Fruit fly (Drosophila melanogaster) whole organism, embryonic: ENCODE measurements around the gene CG5808.

Experiments used
- Atf-2 ChIP-seq: fragments of 200-800 bp; sonication (Bioruptor generic); optimal IDR thresholded peaks from 2 replicates; lab custom pipeline; 2016; ENCODE audit warnings: missing biosample characterization, missing genetic modification characterization
- CG11560 ChIP-seq: fragments of 200-800 bp; sonication (Bioruptor generic); IDR thresholded peaks from 3 replicates; pipeline ENCODE4 v1.3.6; 2022; ENCODE audit warnings: missing biosample characterization, missing genetic modification characterization
- CG11696 ChIP-seq: fragments of 200-800 bp; sonication (Bioruptor generic); IDR thresholded peaks from 2 replicates; pipeline ENCODE4 v1.3.6; 2022; ENCODE audit warnings: missing biosample characterization, missing genetic modification characterization
- CG11723 ChIP-seq: fragments of 200-800 bp; sonication (Bioruptor generic); optimal IDR thresholded peaks from 2 replicates; lab custom pipeline; 2017; ENCODE audit warnings: missing biosample characterization, mild to moderate bottlenecking, missing genetic modification characterization
- CG1233 ChIP-seq: fragments of 200-800 bp; sonication (Bioruptor generic); optimal IDR thresholded peaks from 4 replicates; lab custom pipeline; 2018; ENCODE audit warnings: missing biosample characterization, mild to moderate bottlenecking, missing genetic modification characterization
- CG12942 ChIP-seq: fragments of 200-800 bp; sonication (Bioruptor generic); optimal IDR thresholded peaks from 3 replicates; lab custom pipeline; 2016; ENCODE audit warnings: missing biosample characterization, missing genetic modification characterization
- CG13424 ChIP-seq: fragments of 200-800 bp; sonication (Bioruptor generic); optimal IDR thresholded peaks from 2 replicates; lab custom pipeline; 2019; ENCODE audit warnings: missing biosample characterization, mild to moderate bottlenecking, missing genetic modification characterization, moderate library complexity
- CG13775 ChIP-seq: fragments of 200-800 bp; sonication (Bioruptor generic); optimal IDR thresholded peaks from 3 replicates; lab custom pipeline; 2017; ENCODE audit warnings: missing biosample characterization, mild to moderate bottlenecking, missing genetic modification characterization
- CG14050 ChIP-seq: fragments of 200-800 bp; sonication (Bioruptor generic); IDR thresholded peaks from 3 replicates; pipeline ENCODE4 v1.3.6; 2022; ENCODE audit warnings: missing biosample characterization, missing genetic modification characterization
- CG16779 ChIP-seq: fragments of 200-800 bp; sonication (Bioruptor generic); IDR thresholded peaks from 2 replicates; pipeline ENCODE4 v1.3.6; 2022; ENCODE audit warnings: missing biosample characterization, missing genetic modification characterization
- CG17829 ChIP-seq: fragments of 200-800 bp; optimal IDR thresholded peaks from 2 replicates; lab custom pipeline; 2019; ENCODE audit warnings: missing biosample characterization, mild to moderate bottlenecking, missing genetic modification characterization, moderate library complexity
- CG17912 ChIP-seq: fragments of 200-800 bp; sonication (Bioruptor generic); optimal IDR thresholded peaks from 2 replicates; lab custom pipeline; 2018; ENCODE audit warnings: missing biosample characterization, mild to moderate bottlenecking, missing genetic modification characterization
- CG34376 ChIP-seq: fragments of 200-800 bp; sonication (Bioruptor generic); optimal IDR thresholded peaks from 2 replicates; lab custom pipeline; 2018; ENCODE audit warnings: missing biosample characterization, mild to moderate bottlenecking, missing genetic modification characterization
- CG3838 ChIP-seq: fragments of 200-800 bp; sonication (Bioruptor generic); optimal IDR thresholded peaks from 3 replicates; lab custom pipeline; 2016; ENCODE audit warnings: missing biosample characterization, missing genetic modification characterization
- CG5180 ChIP-seq: fragments of 200-800 bp; sonication (Bioruptor generic); optimal IDR thresholded peaks from 3 replicates; lab custom pipeline; 2017; ENCODE audit warnings: missing biosample characterization, missing genetic modification characterization, mild to moderate bottlenecking, moderate library complexity, missing genetic modification reagents
- CG7357 ChIP-seq: fragments of 200-800 bp; sonication (Bioruptor generic); IDR thresholded peaks from 3 replicates; pipeline ENCODE4 v1.3.6; 2022; ENCODE audit warnings: missing biosample characterization, missing genetic modification characterization
- CG9727 ChIP-seq: fragments of 200-800 bp; sonication (Bioruptor generic); optimal IDR thresholded peaks from 3 replicates; lab custom pipeline; 2017; ENCODE audit warnings: missing biosample characterization, mild to moderate bottlenecking, missing genetic modification characterization
- CG9817 ChIP-seq: fragments of 200-800 bp; sonication (Bioruptor generic); optimal IDR thresholded peaks from 2 replicates; lab custom pipeline; 2018; ENCODE audit warnings: missing biosample characterization, mild to moderate bottlenecking, missing genetic modification characterization, moderate library complexity
- Chrac-16 ChIP-seq: fragments of 200-800 bp; sonication (Bioruptor generic); optimal IDR thresholded peaks from 3 replicates; lab custom pipeline; 2016; ENCODE audit warnings: missing biosample characterization, missing genetic modification characterization
- Doc2 ChIP-seq: fragments of 200-800 bp; sonication (Bioruptor generic); IDR thresholded peaks from 2 replicates; pipeline ENCODE4 v1.3.6; 2022; ENCODE audit warnings: missing biosample characterization, missing genetic modification characterization
- Ets65A ChIP-seq: fragments of 200-800 bp; sonication (Bioruptor generic); peaks from one replicate; lab custom pipeline; 2016; ENCODE audit warnings: missing biosample characterization, missing genetic modification characterization
- Fer3 ChIP-seq: fragments of 200-800 bp; sonication (Bioruptor generic); optimal IDR thresholded peaks from 2 replicates; lab custom pipeline; 2018; ENCODE audit warnings: missing biosample characterization, mild to moderate bottlenecking, missing genetic modification characterization, moderate library complexity
- H15 ChIP-seq: fragments of 200-800 bp; sonication (Bioruptor generic); IDR thresholded peaks from 3 replicates; pipeline ENCODE4 v1.3.6; 2022; ENCODE audit warnings: missing biosample characterization, missing genetic modification characterization
- Lhr ChIP-seq: fragments of 200-800 bp; sonication (Bioruptor generic); optimal IDR thresholded peaks from 3 replicates; lab custom pipeline; 2017; ENCODE audit warnings: mild to moderate bottlenecking, missing biosample characterization, missing genetic modification reagents, missing genetic modification characterization
- NC2α ChIP-seq: fragments of 200-800 bp; sonication (Bioruptor generic); optimal IDR thresholded peaks from 2 replicates; lab custom pipeline; 2016; ENCODE audit warnings: missing biosample characterization, missing genetic modification characterization
- NC2β ChIP-seq: fragments of 200-800 bp; sonication (Bioruptor generic); optimal IDR thresholded peaks from 2 replicates; lab custom pipeline; 2016; ENCODE audit warnings: missing biosample characterization, missing genetic modification characterization
- Rx ChIP-seq: fragments of 200-800 bp; sonication (Bioruptor generic); IDR thresholded peaks from 2 replicates; pipeline ENCODE4 v1.3.6; 2022; ENCODE audit warnings: missing biosample characterization, missing genetic modification characterization
- Sry-δ ChIP-seq: fragments of 200-800 bp; sonication (Bioruptor generic); optimal IDR thresholded peaks from 2 replicates; lab custom pipeline; 2016; ENCODE audit warnings: missing biosample characterization, missing genetic modification characterization
- Usf ChIP-seq: fragments of 200-800 bp; sonication (Bioruptor generic); optimal IDR thresholded peaks from 2 replicates; lab custom pipeline; 2017; ENCODE audit warnings: missing genotype, missing biosample characterization, missing genetic modification characterization
- amos ChIP-seq: fragments of 200-800 bp; sonication (Bioruptor generic); IDR thresholded peaks from 2 replicates; pipeline ENCODE4 v1.3.6; 2022; ENCODE audit warnings: missing biosample characterization, missing genetic modification characterization; ENCODE audit not compliant: partially characterized antibody
- aop ChIP-seq: fragments of 200-800 bp; sonication (Bioruptor generic); IDR thresholded peaks from 2 replicates; pipeline ENCODE4 v1.3.6; 2022; ENCODE audit warnings: missing biosample characterization, missing genetic modification characterization
- cato ChIP-seq: fragments of 200-800 bp; sonication (Bioruptor generic); optimal IDR thresholded peaks from 2 replicates; lab custom pipeline; 2016; ENCODE audit warnings: missing biosample characterization, missing genetic modification characterization, borderline replicate concordance
- chif ChIP-seq, 2 experiments: fragments of 200-800 bp; sonication (Bioruptor generic); optimal IDR thresholded peaks; 3 replicates each; lab custom pipeline; 2016; ENCODE audit warnings: missing biosample characterization in 2 of 2, missing genetic modification characterization in 2 of 2
- chn ChIP-seq: fragments of 200-800 bp; sonication (Bioruptor generic); optimal IDR thresholded peaks from 2 replicates; lab custom pipeline; 2016; ENCODE audit warnings: missing biosample characterization, missing genetic modification characterization
- crol ChIP-seq: fragments of 200-800 bp; sonication (Bioruptor generic); IDR thresholded peaks from 2 replicates; pipeline ENCODE4 v1.3.6; 2022; ENCODE audit warnings: missing biosample characterization, missing genetic modification characterization
- dati ChIP-seq: fragments of 200-800 bp; sonication (Bioruptor generic); IDR thresholded peaks from 2 replicates; pipeline ENCODE4 v1.3.6; 2022; ENCODE audit warnings: missing biosample characterization, missing genetic modification characterization
- dmrt11E ChIP-seq: fragments of 200-800 bp; sonication (Bioruptor generic); optimal IDR thresholded peaks from 3 replicates; lab custom pipeline; 2018; ENCODE audit warnings: missing biosample characterization, mild to moderate bottlenecking, missing genetic modification characterization, moderate library complexity
- ems ChIP-seq: fragments of 200-800 bp; sonication (Bioruptor generic); optimal IDR thresholded peaks from 3 replicates; lab custom pipeline; 2016; ENCODE audit warnings: missing biosample characterization, missing genetic modification characterization
- hbn ChIP-seq: fragments of 200-800 bp; sonication (Bioruptor generic); IDR thresholded peaks from 2 replicates; pipeline ENCODE4 v1.3.6; 2022; ENCODE audit warnings: missing biosample characterization, missing genetic modification characterization; ENCODE audit not compliant: partially characterized antibody
- insv ChIP-seq, 2 experiments: fragments of 200-800 bp; sonication (Bioruptor generic); optimal IDR thresholded peaks; 3 replicates each; lab custom pipeline; 2016 to 2018; ENCODE audit warnings: missing biosample characterization in 2 of 2, missing genetic modification characterization in 2 of 2
- jigr1 ChIP-seq: fragments of 200-800 bp; sonication (Bioruptor generic); IDR thresholded peaks from 3 replicates; pipeline ENCODE4 v1.3.6; 2022; ENCODE audit warnings: missing biosample characterization, missing genetic modification characterization
- org-1 ChIP-seq: fragments of 200-800 bp; sonication (Bioruptor generic); optimal IDR thresholded peaks from 2 replicates; lab custom pipeline; 2017; ENCODE audit warnings: missing biosample characterization, missing genetic modification characterization
- rib ChIP-seq: fragments of 200-800 bp; sonication (Bioruptor generic); IDR thresholded peaks from 2 replicates; pipeline ENCODE4 v1.3.6; 2022; ENCODE audit warnings: missing biosample characterization, missing genetic modification characterization
- schlank ChIP-seq: fragments of 200-800 bp; sonication (Bioruptor generic); optimal IDR thresholded peaks from 2 replicates; lab custom pipeline; 2018; ENCODE audit warnings: missing biosample characterization, mild to moderate bottlenecking, missing genetic modification characterization
- sima ChIP-seq: fragments of 200-800 bp; sonication (Bioruptor generic); optimal IDR thresholded peaks from 2 replicates; lab custom pipeline; 2016; ENCODE audit warnings: missing biosample characterization, missing genetic modification characterization
- slou ChIP-seq: fragments of 200-800 bp; sonication (Bioruptor generic); optimal IDR thresholded peaks from 3 replicates; lab custom pipeline; 2016; ENCODE audit warnings: missing biosample characterization, missing genetic modification characterization
- unc-4 ChIP-seq: fragments of 200-800 bp; sonication (Bioruptor generic); IDR thresholded peaks from 2 replicates; pipeline ENCODE4 v1.3.6; 2022; ENCODE audit warnings: missing biosample characterization, missing genetic modification characterization; ENCODE audit not compliant: partially characterized antibody
- wek ChIP-seq: fragments of 200-800 bp; sonication (Bioruptor generic); optimal IDR thresholded peaks from 3 replicates; lab custom pipeline; 2018; ENCODE audit warnings: missing biosample characterization, mild to moderate bottlenecking, missing genetic modification characterization, moderate library complexity
- zen ChIP-seq: fragments of 200-800 bp; sonication (Bioruptor generic); optimal IDR thresholded peaks from 3 replicates; lab custom pipeline; 2018; ENCODE audit warnings: missing biosample characterization, mild to moderate bottlenecking, missing genetic modification characterization, moderate library complexity

Gene CG5808

DNA sequence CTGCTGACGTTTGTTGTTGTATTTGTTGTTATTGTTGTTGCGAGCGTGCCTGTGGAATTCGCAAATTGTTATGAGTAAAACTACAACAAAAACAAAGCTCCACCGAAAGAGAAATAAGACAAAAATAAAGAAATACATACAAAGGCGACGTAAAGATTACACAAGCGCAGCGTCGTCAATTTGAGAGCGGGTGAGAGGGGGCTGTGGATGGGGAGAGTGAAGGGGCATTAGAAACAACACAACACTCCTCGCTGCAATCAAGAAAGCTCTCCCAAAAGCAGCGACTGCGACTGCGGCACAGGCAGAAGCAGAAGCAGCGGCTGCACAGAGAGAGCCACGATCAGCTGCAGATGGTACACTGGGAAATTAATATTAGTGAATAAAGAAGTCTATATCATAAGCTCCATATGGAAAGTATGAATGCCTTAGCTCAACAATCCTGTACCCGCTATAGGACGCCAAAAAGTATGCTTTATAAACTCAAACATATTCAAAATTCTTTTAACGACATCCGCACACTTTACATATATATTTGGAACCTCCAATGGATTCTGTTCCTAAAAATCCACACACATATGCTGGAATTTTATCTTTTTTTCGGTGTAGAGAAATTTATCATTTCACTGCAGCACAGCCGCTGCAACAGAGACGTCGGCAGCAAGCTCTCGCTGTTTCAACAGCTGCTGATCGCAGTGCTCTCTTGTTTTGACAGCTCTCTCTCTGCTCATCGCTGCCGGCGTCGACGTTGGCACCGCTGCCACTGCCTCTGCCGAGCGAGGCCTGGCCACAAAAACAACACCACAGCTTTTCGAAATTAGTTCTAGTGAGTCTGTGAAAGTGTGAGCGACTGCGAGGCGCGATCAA lies 48.0 kb downstream of the CG5808 start, which contains the start of gene CG13631 (continued):
- peak; percentile 74 for TF ChIP-seq dati (GFP tag; lab: Robert Waterston, UW)
- peak; percentile 92 for TF ChIP-seq org-1 (GFP tag; lab: Kevin White, UChicago)
- peak; percentile 91 for TF ChIP-seq H15
- peak; percentile 86 for TF ChIP-seq CG9817 (tag; lab: Kevin White, UChicago)
- TF ChIP-seq CG13775 (GFP tag; lab: Kevin White, UChicago), result peak; percentile 90
- peak; percentile 90 for TF ChIP-seq dmrt11E (tag; lab: Kevin White, UChicago)
- peak; percentile 58 for TF ChIP-seq Sry-δ (GFP tag; lab: Kevin White, UChicago)
- peak; percentile 99 for TF ChIP-seq Ets65A (GFP tag; lab: Kevin White, UChicago)
- TF ChIP-seq hbn, result no peak
- peak; percentile 79 for TF ChIP-seq CG5180
- TF ChIP-seq wek, result peak; percentile 74
- peak; percentile 50 for TF ChIP-seq CG17912
- TF ChIP-seq aop (GFP tag; lab: Robert Waterston, UW), result peak; percentile 76; the same call in 1 of the 2 replicates
- TF ChIP-seq sima, result peak; percentile 76
- TF ChIP-seq CG14050 (GFP tag; lab: Robert Waterston, UW), result peak; percentile 87
- peak; percentile 84 for TF ChIP-seq NC2α
- TF ChIP-seq CG12942, result peak; percentile 90
- TF ChIP-seq Chrac-16, result peak; percentile 93
- TF ChIP-seq CG11723 (GFP tag; lab: Kevin White, UChicago), result peak; percentile 92
- peak; percentile 97 for TF ChIP-seq CG13424
- TF ChIP-seq CG11696 (GFP tag; lab: Robert Waterston, UW), result peak; percentile 61; the same call in 1 of the 2 replicates
- peak; percentile 69 for TF ChIP-seq Doc2 (GFP tag; lab: Robert Waterston, UW)
- peak; percentile 2 for TF ChIP-seq schlank (tag; lab: Kevin White, UChicago)
- no peak for TF ChIP-seq amos
- no peak for TF ChIP-seq unc-4 (GFP tag; lab: Robert Waterston, UW)
- TF ChIP-seq CG3838 (GFP tag; lab: Kevin White, UChicago), result peak; percentile 52
- peak in 1 of 2 experiments; percentile 27 for TF ChIP-seq insv (GFP tag; optimal IDR thresholded peaks at IDR 0.05; lab: Kevin White, UChicago)
- TF ChIP-seq crol (GFP tag; lab: Robert Waterston, UW), result peak; percentile 97
- TF ChIP-seq Fer3 (tag; lab: Kevin White, UChicago), result peak; percentile 73
- peak; percentile 4 for TF ChIP-seq CG34376 (GFP tag; lab: Kevin White, UChicago)
- peak; percentile 95 for TF ChIP-seq NC2β (GFP tag; lab: Kevin White, UChicago)
- peak; percentile 90 for TF ChIP-seq jigr1 (GFP tag; lab: Robert Waterston, UW)
- peak; percentile 94 for TF ChIP-seq chn
- peak; percentile 96 for TF ChIP-seq CG17829 (tag; lab: Kevin White, UChicago)
- TF ChIP-seq Rx (GFP tag; lab: Robert Waterston, UW), result peak; percentile 88
- TF ChIP-seq CG7357, result peak; percentile 85
- TF ChIP-seq chif (GFP tag; optimal IDR thresholded peaks at IDR 0.05; lab: Kevin White, UChicago), result peak; percentile 95 to 97
- peak; percentile 96 for TF ChIP-seq cato (GFP tag; lab: Kevin White, UChicago)
- peak; percentile 64; the same call in 2 of the 3 replicates for TF ChIP-seq CG11560 (tag; lab: Robert Waterston, UW)
- peak; percentile 96 for TF ChIP-seq Atf-2 (GFP tag; lab: Kevin White, UChicago)
- TF ChIP-seq CG16779 (GFP tag; lab: Robert Waterston, UW), result no peak
- TF ChIP-seq CG9727 (GFP tag; lab: Kevin White, UChicago), result peak; percentile 82
- peak; percentile 93 for TF ChIP-seq Lhr (GFP tag; lab: Kevin White, UChicago)
- peak; percentile 74 for TF ChIP-seq slou (GFP tag; lab: Kevin White, UChicago)
- TF ChIP-seq CG1233, result peak; percentile 90
- TF ChIP-seq rib, result no peak
- TF ChIP-seq ems, result peak; percentile 92
- TF ChIP-seq Usf, result peak; percentile 71
- TF ChIP-seq zen (tag; lab: Kevin White, UChicago), result peak; percentile 85
